Worm (Caenorhabditis elegans) whole organism, L1 larva: ENCODE data around the gene eif-2Balpha.

Experiments used
- C04F5.9 ChIP-seq: sonication (generic microtip); optimal IDR thresholded peaks from 2 replicates; lab custom pipeline; 2016; ENCODE audit warnings: missing genetic modification characterization, missing compliant biosample characterization
- Y116A8C.19 ChIP-seq: sonication (generic microtip); optimal IDR thresholded peaks from 2 replicates; lab custom pipeline; 2016; ENCODE audit warnings: missing compliant biosample characterization, missing genetic modification characterization, borderline replicate concordance
- aha-1 ChIP-seq: fragments of 150-350 bp; optimal IDR thresholded peaks from 2 replicates; lab custom pipeline; 2014; ENCODE audit warnings: missing biosample characterization, missing genetic modification characterization
- ceh-63 ChIP-seq: fragments of 200-800 bp; sonication (Bioruptor generic); optimal IDR thresholded peaks from 2 replicates; lab custom pipeline; 2018; ENCODE audit warnings: mild to moderate bottlenecking, missing genetic modification characterization, missing compliant biosample characterization
- ceh-8 ChIP-seq: fragments of 200-800 bp; sonication (Bioruptor generic); optimal IDR thresholded peaks from 2 replicates; lab custom pipeline; 2018; ENCODE audit warnings: mild to moderate bottlenecking, missing genetic modification characterization, moderate library complexity, missing compliant biosample characterization
- ceh-82 ChIP-seq, 3 experiments: fragments of 150-350 bp in 1 of 3; sonication (generic microtip) in 2 of 3; optimal IDR thresholded peaks; 2 replicates each; lab custom pipeline; 2014 to 2017; ENCODE audit warnings: missing biosample characterization in 3 of 3, missing genetic modification characterization in 3 of 3
- ceh-90 ChIP-seq: sonication (generic microtip); optimal IDR thresholded peaks from 2 replicates; lab custom pipeline; 2016; ENCODE audit warnings: missing genetic modification characterization, missing compliant biosample characterization
- dpl-1 ChIP-seq, 3 experiments: fragments of 150-350 bp in 2 of 3; sonication (generic microtip) in 1 of 3; optimal IDR thresholded peaks; 2 replicates each; lab custom pipeline; 2014 to 2017; ENCODE audit warnings: missing biosample characterization in 3 of 3, missing genetic modification characterization in 3 of 3, missing genetic modification reagents in 3 of 3
- efl-1 ChIP-seq, 4 experiments: fragments of 150-350 bp; optimal IDR thresholded peaks in 3 of 4; peaks in 1 of 4; 1 replicate in 1 of 4; 2 replicates in 3 of 4; lab custom pipeline; 2014; ENCODE audit warnings: missing biosample characterization in 2 of 4, missing genetic modification characterization in 2 of 4, missing genetic modification reagents in 2 of 4
- egl-13 ChIP-seq: sonication (generic microtip); optimal IDR thresholded peaks from 2 replicates; lab custom pipeline; 2016; ENCODE audit warnings: missing genotype, missing genetic modification reagents, missing genetic modification characterization, missing compliant biosample characterization
- egl-27 ChIP-seq, 2 experiments: fragments of 150-350 bp in 1 of 2; sonication (generic microtip); optimal IDR thresholded peaks; 3 replicates each; lab custom pipeline; 2017 to 2018; ENCODE audit warnings: missing biosample characterization in 2 of 2, missing genetic modification characterization in 2 of 2, missing genetic modification reagents in 2 of 2
- fkh-4 ChIP-seq: sonication (generic microtip); optimal IDR thresholded peaks from 2 replicates; lab custom pipeline; 2016; ENCODE audit warnings: missing compliant biosample characterization, missing genetic modification characterization, borderline replicate concordance
- fos-1 ChIP-seq: fragments of 150-350 bp; optimal IDR thresholded peaks from 2 replicates; lab custom pipeline; 2014; ENCODE audit warnings: missing biosample characterization, missing genetic modification characterization
- hpl-2 ChIP-seq: fragments of 150-350 bp; optimal IDR thresholded peaks from 2 replicates; lab custom pipeline; 2014; ENCODE audit warnings: missing biosample characterization, missing genetic modification reagents, missing genetic modification characterization
- lin-39 ChIP-seq: fragments of 150-350 bp; optimal IDR thresholded peaks from 2 replicates; lab custom pipeline; 2014; ENCODE audit warnings: missing biosample characterization, missing genetic modification reagents, missing genetic modification characterization
- lir-3 ChIP-seq: sonication (generic microtip); optimal IDR thresholded peaks from 2 replicates; lab custom pipeline; 2016; ENCODE audit warnings: mild to moderate bottlenecking, missing genetic modification characterization, moderate library complexity, missing compliant biosample characterization; ENCODE audit not compliant: poor library complexity
- lsy-2 ChIP-seq, 2 experiments: fragments of 150-350 bp; optimal IDR thresholded peaks; 2 replicates each; lab custom pipeline; 2014; ENCODE audit warnings: missing biosample characterization in 2 of 2, missing genetic modification characterization in 2 of 2
- mab-9 ChIP-seq: fragments of 200-800 bp; sonication (Bioruptor generic); IDR thresholded peaks from 2 replicates; pipeline ENCODE4 v1.3.6; 2022; ENCODE audit warnings: missing genetic modification reagents, missing genetic modification characterization, missing compliant biosample characterization
- mef-2 ChIP-seq: fragments of 150-350 bp; optimal IDR thresholded peaks from 2 replicates; lab custom pipeline; 2014; ENCODE audit warnings: missing biosample characterization, missing genetic modification characterization
- mep-1 ChIP-seq: fragments of 150-350 bp; optimal IDR thresholded peaks from 2 replicates; lab custom pipeline; 2014; ENCODE audit warnings: missing biosample characterization, missing genetic modification characterization
- nhr-12 ChIP-seq: sonication (generic microtip); optimal IDR thresholded peaks from 2 replicates; lab custom pipeline; 2017; ENCODE audit warnings: missing biosample characterization, missing genetic modification characterization
- nhr-19 ChIP-seq: fragments of 200-800 bp; sonication (Bioruptor generic); conservative IDR thresholded peaks from 2 replicates; pipeline ENCODE4 v1.3.6; 2022; ENCODE audit warnings: missing genetic modification characterization, missing compliant biosample characterization
- nhr-20 ChIP-seq: sonication (generic microtip); optimal IDR thresholded peaks from 2 replicates; lab custom pipeline; 2016; ENCODE audit warnings: mild to moderate bottlenecking, missing genetic modification characterization, missing compliant biosample characterization
- nhr-28 ChIP-seq: fragments of 150-350 bp; optimal IDR thresholded peaks from 2 replicates; lab custom pipeline; 2014; ENCODE audit warnings: missing biosample characterization, missing genetic modification characterization
- nhr-47 ChIP-seq: sonication (generic microtip); optimal IDR thresholded peaks from 2 replicates; lab custom pipeline; 2016; ENCODE audit warnings: mild to moderate bottlenecking, missing genetic modification characterization, moderate library complexity, missing compliant biosample characterization
- nhr-76 ChIP-seq: sonication (generic microtip); optimal IDR thresholded peaks from 2 replicates; lab custom pipeline; 2017; ENCODE audit warnings: missing biosample characterization, missing genetic modification characterization
- nhr-77 ChIP-seq: fragments of 150-350 bp; optimal IDR thresholded peaks from 2 replicates; lab custom pipeline; 2014; ENCODE audit warnings: missing biosample characterization, missing genetic modification characterization
- pag-3 ChIP-seq: sonication (generic microtip); optimal IDR thresholded peaks from 2 replicates; lab custom pipeline; 2017; ENCODE audit warnings: missing genetic modification characterization, mild to moderate bottlenecking, missing compliant biosample characterization, antibody characterized with exemption, borderline replicate concordance; ENCODE audit not compliant: insufficient read depth
- pax-3 ChIP-seq: fragments of 200-800 bp; sonication (Bioruptor generic); optimal IDR thresholded peaks from 2 replicates; lab custom pipeline; 2018; ENCODE audit warnings: mild to moderate bottlenecking, missing genetic modification characterization, moderate library complexity, missing compliant biosample characterization
- sox-4 ChIP-seq: sonication (generic microtip); optimal IDR thresholded peaks from 2 replicates; lab custom pipeline; 2016; ENCODE audit warnings: missing genetic modification characterization, missing compliant biosample characterization
- sptf-1 ChIP-seq: fragments of 150-350 bp; optimal IDR thresholded peaks from 2 replicates; lab custom pipeline; 2014; ENCODE audit warnings: missing biosample characterization, missing genetic modification characterization
- sup-37 ChIP-seq: fragments of 200-800 bp; sonication (Bioruptor generic); optimal IDR thresholded peaks from 2 replicates; lab custom pipeline; 2018; ENCODE audit warnings: mild to moderate bottlenecking, missing genetic modification characterization, missing compliant biosample characterization
- tbx-2 ChIP-seq: sonication (generic microtip); optimal IDR thresholded peaks from 2 replicates; lab custom pipeline; 2016; ENCODE audit warnings: missing genetic modification characterization, missing compliant biosample characterization
- unc-30 ChIP-seq: sonication (generic microtip); optimal IDR thresholded peaks from 2 replicates; lab custom pipeline; 2017; ENCODE audit warnings: missing biosample characterization, missing genetic modification characterization
- unc-98 ChIP-seq: fragments of 200-800 bp; sonication (Bioruptor generic); IDR thresholded peaks from 2 replicates; pipeline ENCODE4 v1.3.6; 2022; ENCODE audit warnings: missing genetic modification characterization, missing compliant biosample characterization
- vab-15 ChIP-seq: sonication (generic microtip); optimal IDR thresholded peaks from 2 replicates; lab custom pipeline; 2017; ENCODE audit warnings: missing genotype, mild to moderate bottlenecking, missing genetic modification characterization, missing compliant biosample characterization
- xbp-1 ChIP-seq: sonication (generic microtip); optimal IDR thresholded peaks from 2 replicates; lab custom pipeline; 2016; ENCODE audit warnings: missing genetic modification characterization, missing compliant biosample characterization
- ztf-4 ChIP-seq: fragments of 150-350 bp; optimal IDR thresholded peaks from 2 replicates; lab custom pipeline; 2014; ENCODE audit warnings: missing biosample characterization, missing genetic modification characterization

Gene eif-2Balpha

DNA sequence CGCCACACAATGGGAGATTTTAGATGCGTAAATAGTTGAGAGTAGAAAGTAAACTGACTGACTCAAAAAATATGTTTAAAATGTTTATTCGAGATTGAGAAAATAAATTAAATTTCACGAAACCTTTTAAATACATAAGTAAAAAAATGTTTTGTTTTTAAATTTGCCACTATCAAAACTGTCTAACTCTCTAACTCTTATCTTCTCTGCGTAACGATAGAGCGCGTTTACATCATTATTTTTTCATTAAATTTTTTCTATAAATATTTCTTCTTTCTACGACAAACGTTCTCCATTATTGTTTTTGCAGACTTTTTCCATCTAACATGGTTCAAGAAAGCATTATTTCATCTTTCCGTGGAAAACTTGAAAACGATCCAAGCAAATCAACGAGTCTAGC, at the start of gene eif-2Balpha (continued):
- TF ChIP-seq dpl-1 (GFP tag; optimal IDR thresholded peaks at IDR 0.05; lab: Kevin White, UChicago) (peak; percentile 70 to 80 (median 71)), sptf-1 (tag; lab: Kevin White, UChicago) (no peak), nhr-77 (tag; lab: Kevin White, UChicago) (no peak), egl-27 (tag; optimal IDR thresholded peaks at IDR 0.05; lab: Kevin White, UChicago) (no peak), lir-3 (tag; lab: Kevin White, UChicago) (no peak), nhr-47 (tag; lab: Kevin White, UChicago) (no peak), sox-4 (tag; lab: Kevin White, UChicago) (no peak), xbp-1 (no peak), nhr-28 (tag; lab: Kevin White, UChicago) (no peak), sup-37 (GFP tag; lab: Kevin White, UChicago) (no peak), pag-3 (tag; lab: Kevin White, UChicago) (no peak), mef-2 (tag; lab: Kevin White, UChicago) (no peak), fkh-4 (tag; lab: Kevin White, UChicago) (no peak), unc-98 (GFP tag; lab: Robert Waterston, UW) (no peak), lsy-2 (tag; optimal IDR thresholded peaks at IDR 0.05; lab: Kevin White, UChicago) (peak; percentile 78 to 94), Y116A8C.19 (tag; lab: Kevin White, UChicago) (no peak), egl-13 (tag; lab: Kevin White, UChicago) (no peak), nhr-76 (no peak), ceh-82 (tag; optimal IDR thresholded peaks at IDR 0.05; lab: Kevin White, UChicago) (peak in 1 of 3 experiments; percentile 30), C04F5.9 (tag; lab: Kevin White, UChicago) (no peak), ceh-90 (tag; lab: Kevin White, UChicago) (no peak), nhr-12 (no peak), fos-1 (tag; lab: Kevin White, UChicago) (no peak), nhr-20 (tag; lab: Kevin White, UChicago) (peak; percentile 4), ceh-63 (GFP tag; lab: Kevin White, UChicago) (no peak), tbx-2 (tag; lab: Kevin White, UChicago) (peak; percentile 21), lin-39 (tag; lab: Kevin White, UChicago) (no peak), ztf-4 (tag; lab: Kevin White, UChicago) (no peak), aha-1 (tag; lab: Kevin White, UChicago) (no peak), hpl-2 (GFP tag; lab: Kevin White, UChicago) (no peak)

DNA sequence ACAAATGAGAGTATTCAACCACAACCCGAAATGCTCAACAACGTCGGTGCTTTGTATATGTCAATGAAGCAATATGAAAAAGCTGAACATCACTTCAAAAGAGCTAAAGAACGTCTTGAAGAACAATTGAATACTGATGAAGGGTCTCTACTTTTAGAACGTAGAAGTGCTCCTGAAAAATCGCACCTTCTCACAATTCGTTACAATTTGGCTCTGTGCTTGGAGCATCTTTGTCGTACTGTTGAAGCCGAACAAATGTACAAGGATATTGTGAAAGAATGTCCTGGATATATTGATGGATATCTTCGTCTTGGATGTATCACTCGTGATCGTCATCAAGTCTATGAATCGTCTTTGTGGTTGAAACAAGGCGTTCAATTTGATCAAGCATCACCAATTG, 48.7 kb upstream of the eif-2Balpha start:
- TF ChIP-seq mep-1 = no peak
- no peak for TF ChIP-seq ceh-90 (tag; lab: Kevin White, UChicago)
- no peak for TF ChIP-seq pax-3 (tag; lab: Kevin White, UChicago)
- TF ChIP-seq efl-1 (optimal IDR thresholded peaks at IDR 0.05; lab: Kevin White, UChicago) = no peak
- TF ChIP-seq efl-1 (GFP tag; optimal IDR thresholded peaks at IDR 0.05 in 1 of 2; lab: Kevin White, UChicago) = peak in 1 of 2 experiments; percentile 91
- TF ChIP-seq mab-9 (GFP tag; lab: Robert Waterston, UW) = no peak

DNA sequence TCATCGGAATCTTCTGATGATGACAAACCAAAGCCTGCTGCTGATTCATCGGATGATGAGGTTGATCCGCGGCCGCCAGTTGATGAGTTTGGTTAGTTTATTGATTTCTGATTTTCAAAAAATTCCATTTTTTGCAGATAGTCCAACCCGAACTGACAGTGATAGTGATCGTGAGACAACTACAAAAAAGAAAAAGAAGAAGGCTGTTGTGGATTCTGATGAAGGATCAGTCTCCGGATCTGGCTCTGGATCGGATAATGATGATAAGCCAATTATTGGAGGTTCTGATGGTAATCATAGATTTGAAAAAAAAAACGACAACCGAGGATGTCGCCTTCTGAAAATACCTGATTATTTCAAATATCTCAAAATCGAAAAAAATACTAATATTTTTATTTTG, 46.8 kb upstream of the eif-2Balpha start:
- TF ChIP-seq unc-30 (tag; lab: Kevin White, UChicago) = no peak
- no peak for TF ChIP-seq efl-1 (optimal IDR thresholded peaks at IDR 0.05; lab: Kevin White, UChicago)
- TF ChIP-seq efl-1 (GFP tag; optimal IDR thresholded peaks at IDR 0.05 in 1 of 2; lab: Kevin White, UChicago) = peak in 1 of 2 experiments; percentile 90
- TF ChIP-seq, all 84 proteins: peak for 1

DNA sequence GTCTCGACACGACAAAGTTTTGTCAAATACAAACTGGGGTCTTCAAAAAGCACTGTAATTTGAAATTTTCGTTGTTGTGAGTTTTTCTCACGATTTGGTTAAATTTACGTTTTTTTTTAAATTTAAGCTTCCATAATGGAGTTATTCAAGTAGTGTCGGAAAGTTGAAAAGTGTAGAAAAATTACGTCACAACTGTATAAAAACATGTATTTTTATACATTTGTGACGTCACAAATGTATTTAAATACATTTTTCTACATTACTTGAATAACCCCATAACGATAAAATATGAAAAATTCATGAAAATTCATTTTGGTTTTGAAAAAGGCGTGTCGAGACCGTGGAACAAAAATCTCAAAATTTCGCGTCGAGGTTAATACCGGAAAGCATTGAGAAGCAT, 45.5 kb upstream of the eif-2Balpha start:
- TF ChIP-seq vab-15 (no peak), ztf-4 (tag; lab: Kevin White, UChicago) (no peak), nhr-19 (GFP tag; lab: Robert Waterston, UW) (no peak), sox-4 (tag; lab: Kevin White, UChicago) (no peak), fkh-4 (tag; lab: Kevin White, UChicago) (no peak), ceh-8 (GFP tag; lab: Kevin White, UChicago) (no peak), nhr-28 (tag; lab: Kevin White, UChicago) (no peak)
